Worm (Caenorhabditis elegans): ENCODE data around the gene C38C3.4.

DNA sequence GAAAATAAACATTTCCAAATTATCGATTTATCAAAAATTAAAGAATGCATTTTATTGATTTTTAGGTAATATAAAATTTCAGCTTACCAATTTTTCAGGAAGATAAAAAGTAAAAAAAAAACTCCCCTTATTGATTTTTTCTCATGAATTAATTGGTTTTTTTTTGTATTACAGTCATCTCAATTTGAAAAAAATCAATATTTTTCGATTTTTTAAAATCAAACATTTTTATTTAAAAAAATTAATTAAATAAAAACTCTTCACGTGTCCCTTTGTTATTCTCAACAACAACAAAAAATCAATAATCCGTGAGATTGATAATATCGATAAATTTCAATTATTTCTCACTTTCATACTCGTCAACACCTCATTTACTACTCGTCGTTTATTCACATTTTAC is 13.5 kb downstream of the C38C3.4 start, which contains the start of gene C38C3.3:
- TF ChIP-seq nhr-25 (tag; optimal IDR thresholded peaks at IDR 0.05) (no peak), elt-3 (tag; optimal IDR thresholded peaks at IDR 0.05) (no peak)
